Worm (Caenorhabditis elegans) whole organism, early embryonic: ENCODE measurements around the gene Y11D7A.19.

ENCODE experiments used
- ama-1 ChIP-seq: fragments of 150-350 bp; optimal IDR thresholded peaks from 2 replicates; lab custom pipeline; 2014
- ceh-13 ChIP-seq: fragments of 200-800 bp; sonication (Bioruptor generic); optimal IDR thresholded peaks from 2 replicates; lab custom pipeline; 2018; ENCODE audit warnings: mild to moderate bottlenecking, missing genetic modification characterization, missing compliant biosample characterization

- TF ChIP-seq ceh-13 (GFP tag; lab: Kevin White, UChicago) (no peak), ama-1 (lab: Kevin White, UChicago) (no peak)
These were observed 41.5 kb downstream of the Y11D7A.19 start, which contains the start of gene C46C2.3 for ce11 chrIV:9224825-9225224.
